Worm (Caenorhabditis elegans) whole organism, L1 larva: ENCODE results near the gene fbl-1.

Experiments
- C04F5.9 ChIP-seq: sonication (generic microtip); optimal IDR thresholded peaks from 2 replicates; lab custom pipeline; 2016; ENCODE audit warnings: missing genetic modification characterization, missing compliant biosample characterization
- C16A3.4 ChIP-seq: fragments of 150-350 bp; optimal IDR thresholded peaks from 2 replicates; lab custom pipeline; 2014; ENCODE audit warnings: missing biosample characterization, missing genetic modification characterization
- C34B4.2 ChIP-seq: sonication (generic microtip); optimal IDR thresholded peaks from 2 replicates; lab custom pipeline; 2017; ENCODE audit warnings: mild to moderate bottlenecking, missing genetic modification characterization, missing compliant biosample characterization
- F16B12.6 ChIP-seq: fragments of 150-350 bp; optimal IDR thresholded peaks from 2 replicates; lab custom pipeline; 2014; ENCODE audit warnings: missing biosample characterization, missing genetic modification characterization
- alr-1 ChIP-seq: fragments of 200-800 bp; sonication (Bioruptor generic); optimal IDR thresholded peaks from 2 replicates; lab custom pipeline; 2018; ENCODE audit warnings: borderline replicate concordance, mild to moderate bottlenecking, missing genetic modification characterization, missing compliant biosample characterization
- ama-1 ChIP-seq: fragments of 150-350 bp; optimal IDR thresholded peaks from 2 replicates; lab custom pipeline; 2014
- ceh-63 ChIP-seq: fragments of 200-800 bp; sonication (Bioruptor generic); optimal IDR thresholded peaks from 2 replicates; lab custom pipeline; 2018; ENCODE audit warnings: mild to moderate bottlenecking, missing genetic modification characterization, missing compliant biosample characterization
- ceh-90 ChIP-seq: sonication (generic microtip); optimal IDR thresholded peaks from 2 replicates; lab custom pipeline; 2016; ENCODE audit warnings: missing genetic modification characterization, missing compliant biosample characterization
- dsc-1 ChIP-seq: sonication (generic microtip); optimal IDR thresholded peaks from 2 replicates; lab custom pipeline; 2016; ENCODE audit warnings: mild to moderate bottlenecking, missing genetic modification characterization, missing compliant biosample characterization
- efl-1 ChIP-seq, 4 experiments: fragments of 150-350 bp; optimal IDR thresholded peaks in 3 of 4; peaks in 1 of 4; 1 replicate in 1 of 4; 2 replicates in 3 of 4; lab custom pipeline; 2014; ENCODE audit warnings: missing biosample characterization in 2 of 4, missing genetic modification characterization in 2 of 4, missing genetic modification reagents in 2 of 4
- efl-3 ChIP-seq: fragments of 200-800 bp; sonication (Bioruptor generic); optimal IDR thresholded peaks from 2 replicates; lab custom pipeline; 2018; ENCODE audit warnings: mild to moderate bottlenecking, missing genetic modification characterization, missing compliant biosample characterization
- egl-13 ChIP-seq: sonication (generic microtip); optimal IDR thresholded peaks from 2 replicates; lab custom pipeline; 2016; ENCODE audit warnings: missing genotype, missing genetic modification reagents, missing genetic modification characterization, missing compliant biosample characterization
- egl-27 ChIP-seq, 2 experiments: fragments of 150-350 bp in 1 of 2; sonication (generic microtip); optimal IDR thresholded peaks; 3 replicates each; lab custom pipeline; 2017 to 2018; ENCODE audit warnings: missing biosample characterization in 2 of 2, missing genetic modification characterization in 2 of 2, missing genetic modification reagents in 2 of 2
- elt-2 ChIP-seq: sonication (generic microtip); optimal IDR thresholded peaks from 2 replicates; lab custom pipeline; 2016; ENCODE audit warnings: missing genetic modification characterization, mild to moderate bottlenecking, inconsistent platforms, missing compliant biosample characterization, missing genetic modification reagents
- elt-3 ChIP-seq, 6 experiments: fragments of 150-350 bp in 1 of 6; sonication (generic microtip); optimal IDR thresholded peaks; 2 replicates each; lab custom pipeline; 2017 to 2018; ENCODE audit warnings: missing biosample characterization in 6 of 6, missing genetic modification characterization in 6 of 6, inconsistent platforms in 1 of 6
- fkh-10 ChIP-seq: sonication (generic microtip); optimal IDR thresholded peaks from 2 replicates; lab custom pipeline; 2017; ENCODE audit warnings: missing biosample characterization, missing genetic modification reagents, missing genetic modification characterization
- fkh-4 ChIP-seq: sonication (generic microtip); optimal IDR thresholded peaks from 2 replicates; lab custom pipeline; 2016; ENCODE audit warnings: missing compliant biosample characterization, missing genetic modification characterization, borderline replicate concordance
- grh-1 ChIP-seq: fragments of 200-800 bp; sonication (Bioruptor generic); IDR thresholded peaks from 2 replicates; pipeline ENCODE4 v1.3.6; 2022; ENCODE audit warnings: missing genetic modification reagents, missing genetic modification characterization, missing compliant biosample characterization
- irx-1 ChIP-seq: sonication (generic microtip); optimal IDR thresholded peaks from 2 replicates; lab custom pipeline; 2016; ENCODE audit warnings: missing genetic modification characterization, missing compliant biosample characterization
- isw-1 ChIP-seq: fragments of 200-800 bp; sonication (Bioruptor generic); IDR thresholded peaks from 2 replicates; pipeline ENCODE4 v1.3.6; 2022; ENCODE audit warnings: missing genetic modification characterization, missing compliant biosample characterization
- lin-13 ChIP-seq: fragments of 150-350 bp; optimal IDR thresholded peaks from 2 replicates; lab custom pipeline; 2014; ENCODE audit warnings: missing biosample characterization, missing genetic modification reagents, missing genetic modification characterization
- lin-14 ChIP-seq: fragments of 200-800 bp; sonication (Bioruptor generic); optimal IDR thresholded peaks from 2 replicates; lab custom pipeline; 2018; ENCODE audit warnings: mild to moderate bottlenecking, missing genetic modification characterization, moderate library complexity, missing compliant biosample characterization
- lin-15B ChIP-seq: fragments of 150-350 bp; sonication (generic microtip); optimal IDR thresholded peaks from 3 replicates; lab custom pipeline; 2014; ENCODE audit warnings: missing biosample characterization, missing genetic modification characterization
- lin-35 ChIP-seq, 2 experiments: fragments of 150-350 bp; optimal IDR thresholded peaks; 2 replicates each; lab custom pipeline; 2014; ENCODE audit warnings: missing biosample characterization in 2 of 2, missing genetic modification characterization in 2 of 2, missing genetic modification reagents in 2 of 2
- lin-39 ChIP-seq: fragments of 150-350 bp; optimal IDR thresholded peaks from 2 replicates; lab custom pipeline; 2014; ENCODE audit warnings: missing biosample characterization, missing genetic modification reagents, missing genetic modification characterization
- lir-3 ChIP-seq: sonication (generic microtip); optimal IDR thresholded peaks from 2 replicates; lab custom pipeline; 2016; ENCODE audit warnings: mild to moderate bottlenecking, missing genetic modification characterization, moderate library complexity, missing compliant biosample characterization; ENCODE audit not compliant: poor library complexity
- lsy-2 ChIP-seq, 2 experiments: fragments of 150-350 bp; optimal IDR thresholded peaks; 2 replicates each; lab custom pipeline; 2014; ENCODE audit warnings: missing biosample characterization in 2 of 2, missing genetic modification characterization in 2 of 2
- mab-9 ChIP-seq: fragments of 200-800 bp; sonication (Bioruptor generic); IDR thresholded peaks from 2 replicates; pipeline ENCODE4 v1.3.6; 2022; ENCODE audit warnings: missing genetic modification reagents, missing genetic modification characterization, missing compliant biosample characterization
- mef-2 ChIP-seq: fragments of 150-350 bp; optimal IDR thresholded peaks from 2 replicates; lab custom pipeline; 2014; ENCODE audit warnings: missing biosample characterization, missing genetic modification characterization
- nhr-12 ChIP-seq: sonication (generic microtip); optimal IDR thresholded peaks from 2 replicates; lab custom pipeline; 2017; ENCODE audit warnings: missing biosample characterization, missing genetic modification characterization
- nhr-19 ChIP-seq: fragments of 200-800 bp; sonication (Bioruptor generic); conservative IDR thresholded peaks from 2 replicates; pipeline ENCODE4 v1.3.6; 2022; ENCODE audit warnings: missing genetic modification characterization, missing compliant biosample characterization
- nhr-20 ChIP-seq: sonication (generic microtip); optimal IDR thresholded peaks from 2 replicates; lab custom pipeline; 2016; ENCODE audit warnings: mild to moderate bottlenecking, missing genetic modification characterization, missing compliant biosample characterization
- nhr-237 ChIP-seq: fragments of 150-350 bp; optimal IDR thresholded peaks from 2 replicates; lab custom pipeline; 2014; ENCODE audit warnings: missing biosample characterization, missing genetic modification characterization
- nhr-28 ChIP-seq: fragments of 150-350 bp; optimal IDR thresholded peaks from 2 replicates; lab custom pipeline; 2014; ENCODE audit warnings: missing biosample characterization, missing genetic modification characterization
- nhr-71 ChIP-seq: sonication (generic microtip); optimal IDR thresholded peaks from 2 replicates; lab custom pipeline; 2016; ENCODE audit warnings: mild to moderate bottlenecking, missing genetic modification characterization, moderate library complexity, missing compliant biosample characterization
- nhr-90 ChIP-seq: sonication (generic microtip); optimal IDR thresholded peaks from 2 replicates; lab custom pipeline; 2016; ENCODE audit warnings: mild to moderate bottlenecking, missing genetic modification characterization, missing compliant biosample characterization; ENCODE audit not compliant: poor library complexity
- pag-3 ChIP-seq: sonication (generic microtip); optimal IDR thresholded peaks from 2 replicates; lab custom pipeline; 2017; ENCODE audit warnings: missing genetic modification characterization, mild to moderate bottlenecking, missing compliant biosample characterization, antibody characterized with exemption, borderline replicate concordance; ENCODE audit not compliant: insufficient read depth
- pax-3 ChIP-seq: fragments of 200-800 bp; sonication (Bioruptor generic); optimal IDR thresholded peaks from 2 replicates; lab custom pipeline; 2018; ENCODE audit warnings: mild to moderate bottlenecking, missing genetic modification characterization, moderate library complexity, missing compliant biosample characterization
- rnt-1 ChIP-seq: sonication (generic microtip); optimal IDR thresholded peaks from 2 replicates; lab custom pipeline; 2016; ENCODE audit warnings: mild to moderate bottlenecking, missing genetic modification characterization, moderate library complexity, missing compliant biosample characterization
- skn-1 ChIP-seq: fragments of 150-350 bp; optimal IDR thresholded peaks from 2 replicates; lab custom pipeline; 2014; ENCODE audit warnings: missing biosample characterization, missing genetic modification characterization
- snu-23 ChIP-seq: sonication (generic microtip); optimal IDR thresholded peaks from 2 replicates; lab custom pipeline; 2016; ENCODE audit warnings: missing genetic modification characterization, missing compliant biosample characterization
- sox-4 ChIP-seq: sonication (generic microtip); optimal IDR thresholded peaks from 2 replicates; lab custom pipeline; 2016; ENCODE audit warnings: missing genetic modification characterization, missing compliant biosample characterization
- sptf-1 ChIP-seq: fragments of 150-350 bp; optimal IDR thresholded peaks from 2 replicates; lab custom pipeline; 2014; ENCODE audit warnings: missing biosample characterization, missing genetic modification characterization
- sup-37 ChIP-seq: fragments of 200-800 bp; sonication (Bioruptor generic); optimal IDR thresholded peaks from 2 replicates; lab custom pipeline; 2018; ENCODE audit warnings: mild to moderate bottlenecking, missing genetic modification characterization, missing compliant biosample characterization
- unc-130 ChIP-seq: fragments of 150-350 bp; optimal IDR thresholded peaks from 2 replicates; lab custom pipeline; 2017; ENCODE audit warnings: missing biosample characterization, missing genetic modification characterization, inconsistent platforms
- unc-86 ChIP-seq: sonication (generic microtip); optimal IDR thresholded peaks from 2 replicates; lab custom pipeline; 2016; ENCODE audit warnings: missing genetic modification characterization, missing compliant biosample characterization
- unc-98 ChIP-seq: fragments of 200-800 bp; sonication (Bioruptor generic); IDR thresholded peaks from 2 replicates; pipeline ENCODE4 v1.3.6; 2022; ENCODE audit warnings: missing genetic modification characterization, missing compliant biosample characterization
- vab-15 ChIP-seq: sonication (generic microtip); optimal IDR thresholded peaks from 2 replicates; lab custom pipeline; 2017; ENCODE audit warnings: missing genotype, mild to moderate bottlenecking, missing genetic modification characterization, missing compliant biosample characterization
- zag-1 ChIP-seq: fragments of 150-350 bp; optimal IDR thresholded peaks from 2 replicates; lab custom pipeline; 2014; ENCODE audit warnings: missing biosample characterization, missing genetic modification characterization
- zip-4 ChIP-seq: fragments of 200-800 bp; sonication (Bioruptor generic); optimal IDR thresholded peaks from 2 replicates; lab custom pipeline; 2018; ENCODE audit warnings: mild to moderate bottlenecking, missing genetic modification characterization, moderate library complexity, missing compliant biosample characterization
- ztf-11 ChIP-seq, 2 experiments: sonication (generic microtip); optimal IDR thresholded peaks; 2 replicates each; lab custom pipeline; 2016 to 2017; ENCODE audit warnings: missing genetic modification characterization in 2 of 2, missing biosample characterization in 1 of 2, missing compliant biosample characterization in 1 of 2

The fbl-1 gene

DNA sequence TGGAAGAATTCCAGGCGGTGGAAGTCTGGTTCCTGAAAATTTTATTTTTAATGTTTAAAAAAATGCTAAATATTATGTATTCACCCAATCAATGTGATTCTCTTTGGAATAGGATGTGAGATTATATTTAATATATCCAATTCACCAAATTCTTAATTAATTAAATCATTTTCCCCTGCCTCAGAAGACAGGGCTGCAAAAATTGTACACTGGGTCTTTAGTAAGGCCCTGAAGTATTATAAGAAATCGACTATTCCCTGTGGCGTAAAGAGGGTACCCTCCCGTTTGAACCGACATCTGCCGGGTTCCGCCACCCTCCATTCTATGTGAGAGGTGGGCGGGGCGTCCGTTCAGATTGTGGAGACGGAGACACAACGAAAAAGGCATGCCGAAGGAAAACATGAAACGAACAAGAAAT, 29.4 kb upstream of the fbl-1 start:
- TF ChIP-seq zip-4 (GFP tag; lab: Kevin White, UChicago) = peak; percentile 63
- TF ChIP-seq C34B4.2 = no peak
- TF ChIP-seq unc-98 (GFP tag; lab: Robert Waterston, UW) = no peak
- TF ChIP-seq mef-2 (tag; lab: Kevin White, UChicago) = peak; percentile 48
- TF ChIP-seq lir-3 (tag; lab: Kevin White, UChicago) = peak; percentile 55
- TF ChIP-seq skn-1 (tag; lab: Kevin White, UChicago) = peak; percentile 59
- no peak for TF ChIP-seq ceh-90 (tag; lab: Kevin White, UChicago)
- TF ChIP-seq nhr-71 (tag; lab: Kevin White, UChicago) = peak; percentile 95
- peak; percentile 85 for TF ChIP-seq irx-1
- peak; percentile 80 for TF ChIP-seq mab-9 (GFP tag; lab: Robert Waterston, UW)
- peak; percentile 87 for TF ChIP-seq nhr-19 (GFP tag; lab: Robert Waterston, UW)
- peak; percentile 29 for TF ChIP-seq fkh-10
- peak; percentile 7 for TF ChIP-seq unc-130
- TF ChIP-seq nhr-237 (tag; lab: Kevin White, UChicago) = peak; percentile 40
- TF ChIP-seq C04F5.9 (tag; lab: Kevin White, UChicago) = peak; percentile 62
- peak; percentile 49 for TF ChIP-seq isw-1 (GFP tag; lab: Robert Waterston, UW)
- peak; percentile 63 for TF ChIP-seq sox-4 (tag; lab: Kevin White, UChicago)
- TF ChIP-seq pag-3 (tag; lab: Kevin White, UChicago) = no peak
- TF ChIP-seq zag-1 = no peak
- no peak for TF ChIP-seq elt-2
- TF ChIP-seq egl-27 (tag; optimal IDR thresholded peaks at IDR 0.05; lab: Kevin White, UChicago) = peak in 1 of 2 experiments; percentile 2
- peak; percentile 82 for TF ChIP-seq unc-86 (tag; lab: Kevin White, UChicago)
- peak; percentile 89 for TF ChIP-seq nhr-90 (tag; lab: Kevin White, UChicago)
- TF ChIP-seq ztf-11 (tag; optimal IDR thresholded peaks at IDR 0.05; lab: Kevin White, UChicago) = peak in 1 of 2 experiments; percentile 84
- peak; percentile 92 for TF ChIP-seq snu-23
- no peak for TF ChIP-seq ceh-63 (GFP tag; lab: Kevin White, UChicago)
- peak; percentile 89 for TF ChIP-seq nhr-20 (tag; lab: Kevin White, UChicago)
- peak; percentile 57 to 75 for TF ChIP-seq lin-35 (GFP tag; optimal IDR thresholded peaks at IDR 0.05; lab: Kevin White, UChicago)
- TF ChIP-seq pax-3 = peak; percentile 67
- TF ChIP-seq C16A3.4 (tag; lab: Kevin White, UChicago) = peak; percentile 65
- peak; percentile 67 for TF ChIP-seq sup-37
- peak; percentile 70 for TF ChIP-seq lin-13 (GFP tag; lab: Kevin White, UChicago)
- TF ChIP-seq grh-1 (GFP tag; lab: Robert Waterston, UW) = peak; percentile 81
- peak; percentile 13 for TF ChIP-seq fkh-4 (tag; lab: Kevin White, UChicago)
- peak; percentile 82 for TF ChIP-seq lin-39
- TF ChIP-seq nhr-12 (tag; lab: Kevin White, UChicago) = no peak
- peak; percentile 72 to 80 for TF ChIP-seq lsy-2 (tag; optimal IDR thresholded peaks at IDR 0.05; lab: Kevin White, UChicago)
- TF ChIP-seq ama-1 = peak; percentile 87
- TF ChIP-seq nhr-28 = no peak
- peak; percentile 73 to 78 for TF ChIP-seq efl-1 (optimal IDR thresholded peaks at IDR 0.05; lab: Kevin White, UChicago)
- TF ChIP-seq efl-1 (GFP tag; optimal IDR thresholded peaks at IDR 0.05 in 1 of 2; lab: Kevin White, UChicago) = peak; percentile 61 to 97
- no peak for TF ChIP-seq sptf-1 (tag; lab: Kevin White, UChicago)
- TF ChIP-seq efl-3 (GFP tag; lab: Kevin White, UChicago) = peak; percentile 36
- peak; percentile 91 for TF ChIP-seq dsc-1 (tag; lab: Kevin White, UChicago)
- peak; percentile 89 for TF ChIP-seq lin-14
- no peak for TF ChIP-seq vab-15 (tag; lab: Kevin White, UChicago)
- peak; percentile 64 for TF ChIP-seq F16B12.6
- TF ChIP-seq alr-1 (tag; lab: Kevin White, UChicago) = no peak
- TF ChIP-seq rnt-1 (tag; lab: Kevin White, UChicago) = peak; percentile 84
- TF ChIP-seq egl-13 (tag; lab: Kevin White, UChicago) = peak; percentile 72
- peak; percentile 45 for TF ChIP-seq lin-15B (tag; lab: Kevin White, UChicago)
- peak in 5 of 6 experiments; percentile 31 to 61 (median 47) for TF ChIP-seq elt-3 (tag; optimal IDR thresholded peaks at IDR 0.05; lab: Kevin White, UChicago)
